Fruit fly (Drosophila melanogaster) whole organism, adult: ENCODE measurements around the gene sra.

Experiments used
- CG12768 ChIP-seq: fragments of 200-800 bp; sonication (Bioruptor generic); optimal IDR thresholded peaks from 2 replicates; lab custom pipeline; 2017; ENCODE audit warnings: missing biosample characterization, missing genetic modification characterization, mild to moderate bottlenecking, moderate library complexity, missing genetic modification reagents
- CG14711 ChIP-seq: fragments of 200-800 bp; sonication (Bioruptor generic); optimal IDR thresholded peaks from 2 replicates; lab custom pipeline; 2018; ENCODE audit warnings: missing biosample characterization, mild to moderate bottlenecking, missing genetic modification characterization, moderate library complexity
- Clk ChIP-seq: fragments of 200-800 bp; sonication (Bioruptor generic); optimal IDR thresholded peaks from 2 replicates; lab custom pipeline; 2017; ENCODE audit warnings: missing biosample characterization, missing genetic modification characterization
- Crg-1 ChIP-seq: fragments of 200-800 bp; sonication (Bioruptor generic); optimal IDR thresholded peaks from 2 replicates; lab custom pipeline; 2016; ENCODE audit warnings: missing biosample characterization, missing genetic modification characterization
- Hr96 ChIP-seq: fragments of 200-800 bp; sonication (Bioruptor generic); optimal IDR thresholded peaks from 2 replicates; lab custom pipeline; 2016; ENCODE audit warnings: missing biosample characterization, missing genetic modification characterization
- bab1 ChIP-seq: fragments of 200-800 bp; sonication (Bioruptor generic); optimal IDR thresholded peaks from 3 replicates; lab custom pipeline; 2019; ENCODE audit warnings: missing biosample characterization, mild to moderate bottlenecking, missing genetic modification characterization, moderate library complexity
- cic ChIP-seq: fragments of 200-800 bp; sonication (Bioruptor generic); optimal IDR thresholded peaks from 2 replicates; lab custom pipeline; 2017; ENCODE audit warnings: missing biosample characterization, mild to moderate bottlenecking, missing genetic modification characterization, moderate library complexity
- cnc ChIP-seq, 2 experiments: fragments of >200 bp; optimal IDR thresholded peaks; 2 replicates each; lab custom pipeline; 2017
- kay ChIP-seq: fragments of 200-800 bp; sonication (Bioruptor generic); peaks from one replicate; lab custom pipeline; 2016; ENCODE audit warnings: missing biosample characterization, missing genetic modification characterization, borderline replicate concordance
- ovo ChIP-seq: fragments of 200-800 bp; sonication (Bioruptor generic); optimal IDR thresholded peaks from 2 replicates; lab custom pipeline; 2016; ENCODE audit warnings: missing biosample characterization, missing genetic modification characterization
- pad ChIP-seq: fragments of 200-800 bp; sonication (Bioruptor generic); optimal IDR thresholded peaks from 3 replicates; lab custom pipeline; 2017; ENCODE audit warnings: missing biosample characterization, missing genetic modification characterization, mild to moderate bottlenecking, moderate library complexity, missing genetic modification reagents
- toe ChIP-seq: fragments of 200-800 bp; sonication (Bioruptor generic); optimal IDR thresholded peaks from 2 replicates; lab custom pipeline; 2016; ENCODE audit warnings: missing biosample characterization, missing genetic modification characterization

- TF ChIP-seq cic (GFP tag; lab: Kevin White, UChicago) (no peak), bab1 (no peak), CG12768 (GFP tag; lab: Kevin White, UChicago) (peak; percentile 67), kay (no peak), ovo (GFP tag; lab: Kevin White, UChicago) (no peak), Hr96 (GFP tag; lab: Kevin White, UChicago) (no peak), Crg-1 (GFP tag; lab: Kevin White, UChicago) (no peak), pad (no peak), CG14711 (tag; lab: Kevin White, UChicago) (peak; percentile 22), Clk (GFP tag; lab: Kevin White, UChicago) (peak; percentile 15), cnc (optimal IDR thresholded peaks at IDR 0.05; lab: Kevin White, UChicago) (no peak), toe (GFP tag; lab: Kevin White, UChicago) (peak; percentile 22)
Observed at dm6 chr3R:16212859-16213708, 26.3 kb downstream of the sra start.
